Fruit fly (Drosophila melanogaster): ENCODE results near the gene Rcc1.

dm6 chr3L:5970169-5970568, 37.6 kb upstream of the Rcc1 start:
- TF ChIP-seq Hr39 (GFP tag; optimal IDR thresholded peaks at IDR 0.05) (no peak), achi (GFP tag; optimal IDR thresholded peaks at IDR 0.05) (no peak), Met (GFP tag; optimal IDR thresholded peaks at IDR 0.05) (no peak), Sox102F (GFP tag; optimal IDR thresholded peaks at IDR 0.05) (no peak), Eip75B (GFP tag; optimal IDR thresholded peaks at IDR 0.05) (no peak), CG1621 (tag; optimal IDR thresholded peaks at IDR 0.05) (no peak), Eip78C (GFP tag) (no peak), CG10669 (GFP tag; optimal IDR thresholded peaks at IDR 0.05) (no peak), Sox15 (GFP tag; optimal IDR thresholded peaks at IDR 0.05) (no peak), CG15336 (GFP tag; IDR thresholded peaks at IDR 0.05) (no peak), CG3919 (GFP tag; optimal IDR thresholded peaks at IDR 0.05) (no peak), eg (GFP tag; IDR thresholded peaks at IDR 0.05) (no peak), CG6854 (GFP tag; optimal IDR thresholded peaks at IDR 0.05) (no peak)

All from whole organism, prepupa.